Fruit fly (Drosophila melanogaster): ENCODE measurements around the gene Tektin-C.

- no peak for TF ChIP-seq CG4328 (GFP tag; optimal IDR thresholded peaks at IDR 0.05)
- TF ChIP-seq Elba2 (GFP tag; optimal IDR thresholded peaks at IDR 0.05), result no peak
- TF ChIP-seq CG9215 (GFP tag; IDR thresholded peaks at IDR 0.05), result peak; percentile 100
- peak; percentile 8 for TF ChIP-seq CG6854 (GFP tag; optimal IDR thresholded peaks at IDR 0.05)
- no peak for TF ChIP-seq CG10431 (GFP tag; optimal IDR thresholded peaks at IDR 0.05)
- no peak for TF ChIP-seq CG4854 (GFP tag; optimal IDR thresholded peaks at IDR 0.05)
- no peak for TF ChIP-seq CG13123 (GFP tag; optimal IDR thresholded peaks at IDR 0.05)
- peak; percentile 17 for TF ChIP-seq wek (GFP tag; optimal IDR thresholded peaks at IDR 0.05)
- TF ChIP-seq CG14710 (tag; optimal IDR thresholded peaks at IDR 0.05), result peak; percentile 52
- no peak for TF ChIP-seq insv (GFP tag; optimal IDR thresholded peaks at IDR 0.05)
Observed at dm6 chr3L:5810633-5811341, 14.4 kb upstream of the Tektin-C start, which contains the start of the genes S6k and kri.

All from whole organism, embryonic.